Worm (Caenorhabditis elegans) whole organism, young adult: Measurements from ENCODE around the gene ZK829.7.
A peak's percentile ranks its signal among the peaks of the same experiment; 100 is the strongest.

Experiments
- C17E4.6 ChIP-seq: fragments of 200-800 bp; sonication (Bioruptor generic); IDR thresholded peaks from 2 replicates; pipeline ENCODE4 v1.3.6; 2022; ENCODE audit warnings: missing genetic modification reagents, missing genetic modification characterization, missing compliant biosample characterization
- F33H1.4 ChIP-seq: fragments of 200-800 bp; sonication (Bioruptor generic); IDR thresholded peaks from 2 replicates; pipeline ENCODE4 v1.3.6; 2022; ENCODE audit warnings: missing genetic modification reagents, missing genetic modification characterization, missing compliant biosample characterization
- F39B2.1 ChIP-seq: fragments of 200-800 bp; sonication (Bioruptor generic); IDR thresholded peaks from 2 replicates; pipeline ENCODE4 v1.3.6; 2022; ENCODE audit warnings: missing genetic modification reagents, missing genetic modification characterization, missing compliant biosample characterization
- K11D2.4 ChIP-seq: fragments of 200-800 bp; sonication (Bioruptor generic); IDR thresholded peaks from 2 replicates; pipeline ENCODE4 v1.3.6; 2022; ENCODE audit warnings: missing genetic modification reagents, missing genetic modification characterization, missing compliant biosample characterization
- T26A5.8 ChIP-seq: sonication (generic microtip); optimal IDR thresholded peaks from 2 replicates; lab custom pipeline; 2016; ENCODE audit warnings: missing genetic modification characterization, missing compliant biosample characterization
- Y56A3A.18 ChIP-seq: fragments of 200-800 bp; sonication (Bioruptor generic); IDR thresholded peaks from 2 replicates; pipeline ENCODE4 v1.3.6; 2022; ENCODE audit warnings: missing genetic modification reagents, missing genetic modification characterization, missing compliant biosample characterization
- ZK185.1 ChIP-seq: sonication (generic microtip); optimal IDR thresholded peaks from 2 replicates; lab custom pipeline; 2016; ENCODE audit warnings: mild to moderate bottlenecking, missing genetic modification characterization, missing compliant biosample characterization; ENCODE audit not compliant: poor library complexity, severe bottlenecking
- akir-1 ChIP-seq: fragments of 200-800 bp; sonication (Bioruptor generic); optimal IDR thresholded peaks from 2 replicates; lab custom pipeline; 2018; ENCODE audit warnings: mild to moderate bottlenecking, missing genetic modification characterization, moderate library complexity, missing compliant biosample characterization
- ama-1 ChIP-seq, 3 experiments: fragments of 150-350 bp in 1 of 3; sonication (generic microtip) in 2 of 3; optimal IDR thresholded peaks; 2 replicates each; lab custom pipeline; 2014 to 2018; ENCODE audit warnings: missing biosample characterization in 2 of 3, missing genetic modification characterization in 2 of 3, missing genetic modification reagents in 2 of 3
- atf-7 ChIP-seq: sonication (generic microtip); optimal IDR thresholded peaks from 2 replicates; lab custom pipeline; 2017; ENCODE audit warnings: mild to moderate bottlenecking, missing genetic modification characterization, missing compliant biosample characterization
- attf-6 ChIP-seq: fragments of 200-800 bp; sonication (Bioruptor generic); IDR thresholded peaks from 2 replicates; pipeline ENCODE4 v1.3.6; 2022; ENCODE audit warnings: missing genetic modification reagents, missing genetic modification characterization, missing compliant biosample characterization
- cebp-1 ChIP-seq, 2 experiments: fragments of 200-800 bp in 1 of 2; sonication (Bioruptor generic) in 1 of 2; sonication (generic microtip) in 1 of 2; IDR thresholded peaks in 1 of 2; optimal IDR thresholded peaks in 1 of 2; 2 replicates each; pipeline versions ENCODE4 v1.3.6 to Lab custom; 2017 to 2022; ENCODE audit warnings: missing compliant biosample characterization in 2 of 2, missing genetic modification characterization in 2 of 2, mild to moderate bottlenecking in 1 of 2, missing genetic modification reagents in 1 of 2, moderate library complexity in 1 of 2
- ceh-40 ChIP-seq: fragments of 200-800 bp; sonication (Bioruptor generic); IDR thresholded peaks from 2 replicates; pipeline ENCODE4 v1.3.6; 2022; ENCODE audit warnings: missing genetic modification characterization, missing compliant biosample characterization
- let-607 ChIP-seq, 2 experiments: fragments of 200-800 bp in 1 of 2; sonication (Bioruptor generic) in 1 of 2; sonication (generic microtip) in 1 of 2; optimal IDR thresholded peaks; 2 replicates each; lab custom pipeline; 2016 to 2018; ENCODE audit warnings: mild to moderate bottlenecking in 2 of 2, missing compliant biosample characterization in 2 of 2, missing genetic modification characterization in 2 of 2, moderate library complexity in 2 of 2, missing genotype in 1 of 2
- lin-26 ChIP-seq: fragments of 200-800 bp; sonication (Bioruptor generic); IDR thresholded peaks from 2 replicates; pipeline ENCODE4 v1.3.6; 2022; ENCODE audit warnings: missing genetic modification reagents, missing genetic modification characterization, missing compliant biosample characterization
- lin-54 ChIP-seq: fragments of 200-800 bp; sonication (Bioruptor generic); optimal IDR thresholded peaks from 2 replicates; lab custom pipeline; 2018; ENCODE audit warnings: mild to moderate bottlenecking, missing genetic modification characterization, missing compliant biosample characterization
- madf-8 ChIP-seq: fragments of 200-800 bp; sonication (Bioruptor generic); conservative IDR thresholded peaks from 2 replicates; pipeline ENCODE4 v1.3.6; 2022; ENCODE audit warnings: missing genetic modification reagents, missing genetic modification characterization, missing compliant biosample characterization
- mcd-1 ChIP-seq: fragments of 200-800 bp; sonication (Bioruptor generic); IDR thresholded peaks from 2 replicates; pipeline ENCODE4 v1.3.6; 2022; ENCODE audit warnings: missing genetic modification reagents, missing genetic modification characterization, missing compliant biosample characterization
- nhr-120 ChIP-seq: fragments of 200-800 bp; sonication (Bioruptor generic); IDR thresholded peaks from 2 replicates; pipeline ENCODE4 v1.3.6; 2022; ENCODE audit warnings: missing genetic modification characterization, missing compliant biosample characterization
- nhr-80 ChIP-seq: sonication (generic microtip); optimal IDR thresholded peaks from 2 replicates; lab custom pipeline; 2016; ENCODE audit warnings: missing genetic modification characterization, missing compliant biosample characterization
- pha-4 ChIP-seq: fragments of 150-350 bp; sonication (generic microtip); optimal IDR thresholded peaks from 2 replicates; lab custom pipeline; 2014; ENCODE audit warnings: missing biosample characterization, missing genetic modification reagents, missing genetic modification characterization
- rpc-1 ChIP-seq, 2 experiments: fragments of 150-350 bp in 1 of 2; sonication (generic microtip) in 1 of 2; optimal IDR thresholded peaks; 2 replicates each; lab custom pipeline; 2014 to 2018; ENCODE audit warnings: missing biosample characterization in 1 of 2, missing genetic modification characterization in 1 of 2, missing genetic modification reagents in 1 of 2, missing genotype in 1 of 2
- sea-2 ChIP-seq: fragments of 200-800 bp; sonication (Bioruptor generic); IDR thresholded peaks from 2 replicates; pipeline ENCODE4 v1.3.6; 2022; ENCODE audit warnings: missing genetic modification characterization, missing compliant biosample characterization
- snpc-1.1 ChIP-seq: sonication (generic microtip); optimal IDR thresholded peaks from 2 replicates; lab custom pipeline; 2017; ENCODE audit warnings: missing genetic modification characterization, mild to moderate bottlenecking, missing compliant biosample characterization, antibody characterized with exemption, moderate library complexity, missing genotype, missing genetic modification reagents; ENCODE audit not compliant: insufficient read depth
- zfh-2 ChIP-seq: fragments of 200-800 bp; sonication (Bioruptor generic); conservative IDR thresholded peaks from 2 replicates; pipeline ENCODE4 v1.3.6; 2022; ENCODE audit warnings: missing genetic modification reagents, missing genetic modification characterization, missing compliant biosample characterization
- zim-3 ChIP-seq: sonication (generic microtip); optimal IDR thresholded peaks from 2 replicates; lab custom pipeline; 2017; ENCODE audit warnings: mild to moderate bottlenecking, missing genetic modification characterization, moderate library complexity, missing compliant biosample characterization

Gene ZK829.7

DNA sequence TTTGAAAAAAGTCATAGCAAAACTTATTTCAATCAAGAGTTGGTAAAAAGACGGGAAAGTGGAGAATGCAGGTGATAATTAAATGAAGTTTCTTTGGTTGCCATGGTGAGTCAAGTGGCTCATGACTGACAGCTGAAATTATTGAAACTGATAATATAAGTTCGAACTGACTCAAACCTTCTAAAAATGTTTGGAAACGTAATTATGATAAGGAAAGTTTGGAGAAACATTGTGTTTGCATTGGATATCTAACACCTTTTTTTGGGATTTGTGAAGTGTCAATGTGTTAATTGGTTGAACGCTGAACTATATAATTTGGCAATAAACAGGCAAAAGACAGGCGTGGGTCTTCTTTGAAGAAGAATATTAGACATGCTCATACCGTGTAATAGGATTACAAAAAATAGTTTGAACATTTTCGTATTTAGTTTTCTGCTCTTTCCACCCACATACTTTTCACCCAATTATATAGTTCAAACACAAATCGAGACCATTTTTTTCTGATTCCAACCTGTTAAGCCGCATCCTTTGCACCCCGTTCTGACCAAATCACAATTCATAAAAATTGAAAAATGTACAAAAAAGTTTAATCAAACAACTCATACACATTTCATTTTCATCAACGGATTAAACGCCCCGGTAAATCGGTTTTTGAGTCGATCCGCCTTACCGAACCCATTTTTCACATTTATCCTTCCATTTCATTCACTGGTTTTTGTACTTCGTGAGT, 35.8 kb downstream of the ZK829.7 start, which contains the start of the genes srlf-33 and srlf-32:
srlf-33 (minus strand) TSS at position 101 of the 730 bp plus-strand sequence.
srlf-32 (plus strand) TSS at position 680 of the 730 bp plus-strand sequence.
- no peak for TF ChIP-seq C17E4.6 (GFP tag; lab: Robert Waterston, UW)
- no peak for TF ChIP-seq sea-2 (GFP tag; lab: Robert Waterston, UW)
- no peak for TF ChIP-seq let-607 (tag; optimal IDR thresholded peaks at IDR 0.05; lab: Kevin White, UChicago)
- no peak for TF ChIP-seq zfh-2 (GFP tag; lab: Robert Waterston, UW)

ce11 chrIV:11924092-11924491, 37.2 kb downstream of the ZK829.7 start:
- TF ChIP-seq ama-1 (optimal IDR thresholded peaks at IDR 0.05; lab: Kevin White, UChicago) (no peak), ama-1 (GFP tag; optimal IDR thresholded peaks at IDR 0.05; lab: Kevin White, UChicago) (no peak), atf-7 (tag; lab: Kevin White, UChicago) (no peak), pha-4 (tag; lab: Kevin White, UChicago) (no peak), ceh-40 (GFP tag; lab: Robert Waterston, UW) (no peak), ZK185.1 (tag; lab: Kevin White, UChicago) (no peak), attf-6 (GFP tag; lab: Robert Waterston, UW) (no peak), K11D2.4 (no peak), akir-1 (GFP tag; lab: Kevin White, UChicago) (no peak), T26A5.8 (tag; lab: Kevin White, UChicago) (no peak), F33H1.4 (GFP tag; lab: Robert Waterston, UW) (no peak)

DNA sequence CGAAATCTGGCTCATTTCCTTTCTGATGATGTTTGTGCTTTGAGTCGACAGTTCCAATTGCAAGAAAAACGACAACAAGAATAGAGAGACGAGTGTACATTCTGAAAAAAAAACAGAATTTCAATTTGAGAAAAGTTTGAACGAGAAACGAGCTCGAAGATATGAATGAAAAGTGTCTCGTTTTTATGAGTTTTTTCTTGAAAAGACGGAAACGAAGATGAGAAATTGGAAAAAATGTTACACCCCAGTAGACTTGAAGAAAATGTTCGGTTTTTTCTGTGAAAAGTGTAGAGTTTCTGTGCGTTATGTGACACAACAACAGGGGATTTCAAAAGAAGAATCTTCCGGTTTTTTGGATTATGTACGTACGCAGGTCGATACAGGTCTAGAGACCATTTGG, 38.3 kb downstream of the ZK829.7 start, which contains the start of gene srlf-31:
srlf-31 (minus strand) TSS at position 101 of the 400 bp plus-strand sequence.
- no peak for TF ChIP-seq lin-26 (GFP tag; lab: Robert Waterston, UW)
- no peak for TF ChIP-seq nhr-80 (tag; lab: Kevin White, UChicago)
- no peak for TF ChIP-seq nhr-120 (GFP tag; lab: Robert Waterston, UW)
- no peak for TF ChIP-seq madf-8
- no peak for TF ChIP-seq zim-3 (tag; lab: Kevin White, UChicago)
- TF ChIP-seq rpc-1 (optimal IDR thresholded peaks at IDR 0.05; lab: Kevin White, UChicago), result no peak
- no peak for TF ChIP-seq rpc-1 (tag; optimal IDR thresholded peaks at IDR 0.05; lab: Kevin White, UChicago)
- TF ChIP-seq zfh-2 (GFP tag; lab: Robert Waterston, UW), result no peak
- TF ChIP-seq lin-54 (GFP tag; lab: Kevin White, UChicago), result no peak

DNA sequence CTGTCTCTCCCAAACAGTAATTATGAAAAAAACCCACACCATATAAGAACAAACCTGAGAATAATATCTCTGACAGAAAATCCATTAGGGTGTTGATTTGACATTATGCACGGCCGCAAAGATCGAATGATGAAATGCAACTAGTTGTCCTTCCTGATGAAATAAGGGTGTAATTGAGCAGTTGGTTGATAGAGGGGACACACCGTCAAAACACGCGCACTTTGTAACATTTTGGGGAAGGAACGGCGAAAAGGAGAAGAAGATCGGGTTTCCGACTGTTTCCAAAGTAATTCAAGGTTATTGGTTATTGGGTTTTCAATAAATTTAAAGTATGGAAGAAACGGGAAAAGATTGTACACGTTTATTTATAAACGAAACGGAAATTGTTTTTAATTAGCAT, 39.3 kb downstream of the ZK829.7 start, which contains the start of gene ZK822.1:
ZK822.1 (minus strand) TSS at position 121 of the 400 bp plus-strand sequence.
- TF ChIP-seq cebp-1 (GFP tag; IDR thresholded peaks at IDR 0.05; lab: Robert Waterston, UW) (no peak), cebp-1 (tag; optimal IDR thresholded peaks at IDR 0.05; lab: Kevin White, UChicago) (peak; percentile 10), snpc-1.1 (tag; lab: Kevin White, UChicago) (no peak), lin-54 (GFP tag; lab: Kevin White, UChicago) (no peak), F39B2.1 (GFP tag; lab: Robert Waterston, UW) (no peak), Y56A3A.18 (GFP tag; lab: Robert Waterston, UW) (no peak)

- no peak for TF ChIP-seq mcd-1 (GFP tag; lab: Robert Waterston, UW)
- no peak for TF ChIP-seq lin-54 (GFP tag; lab: Kevin White, UChicago)
Observed at ce11 chrIV:11919067-11919466, 42.3 kb downstream of the ZK829.7 start.
